Worm (Caenorhabditis elegans): ENCODE results near the gene mcd-1.

ce11 chrII:13935907-13936306, 47.6 kb downstream of the mcd-1 start:
- no peak for TF ChIP-seq nhr-25 (tag; optimal IDR thresholded peaks at IDR 0.05)
- TF ChIP-seq sea-2 (GFP tag; optimal IDR thresholded peaks at IDR 0.05), result no peak

Data from whole organism, L3 larva.